Fruit fly (Drosophila melanogaster) whole organism, prepupa: ENCODE results near the gene ND-20L.

Experiments
- CG10669 ChIP-seq: fragments of 200-800 bp; sonication (Bioruptor generic); optimal IDR thresholded peaks from 3 replicates; lab custom pipeline; 2018; ENCODE audit warnings: missing biosample characterization, mild to moderate bottlenecking, missing genetic modification characterization, moderate library complexity
- CG11902 ChIP-seq: fragments of 200-800 bp; sonication (Bioruptor generic); optimal IDR thresholded peaks from 3 replicates; lab custom pipeline; 2016; ENCODE audit warnings: missing biosample characterization, missing genetic modification characterization
- CG15336 ChIP-seq: fragments of 200-800 bp; sonication (Bioruptor generic); IDR thresholded peaks from 2 replicates; pipeline ENCODE4 v1.3.6; 2022; ENCODE audit warnings: missing biosample characterization, missing genetic modification characterization
- CG1621 ChIP-seq: fragments of 200-800 bp; sonication (Bioruptor generic); optimal IDR thresholded peaks from 3 replicates; lab custom pipeline; 2018; ENCODE audit warnings: missing biosample characterization, mild to moderate bottlenecking, missing genetic modification characterization
- CG16779 ChIP-seq: fragments of 200-800 bp; sonication (Bioruptor generic); optimal IDR thresholded peaks from 3 replicates; lab custom pipeline; 2017; ENCODE audit warnings: missing biosample characterization, mild to moderate bottlenecking, missing genetic modification characterization
- CG31627 ChIP-seq: fragments of 200-800 bp; sonication (Bioruptor generic); optimal IDR thresholded peaks from 3 replicates; lab custom pipeline; 2016; ENCODE audit warnings: missing biosample characterization, missing genetic modification characterization
- CG32006 ChIP-seq: fragments of 200-800 bp; sonication (Bioruptor generic); optimal IDR thresholded peaks from 3 replicates; lab custom pipeline; 2017; ENCODE audit warnings: missing biosample characterization, mild to moderate bottlenecking, missing genetic modification characterization
- CG34406 ChIP-seq: fragments of 200-800 bp; sonication (Bioruptor generic); optimal IDR thresholded peaks from 3 replicates; lab custom pipeline; 2016; ENCODE audit warnings: missing biosample characterization, missing genetic modification characterization
- CG3919 ChIP-seq: fragments of 200-800 bp; sonication (Bioruptor generic); optimal IDR thresholded peaks from 3 replicates; lab custom pipeline; 2016; ENCODE audit warnings: missing biosample characterization, missing genetic modification characterization
- CG4318 ChIP-seq: fragments of 200-800 bp; sonication (Bioruptor generic); optimal IDR thresholded peaks from 3 replicates; lab custom pipeline; 2017; ENCODE audit warnings: missing biosample characterization, mild to moderate bottlenecking, missing genetic modification characterization
- CG6163 ChIP-seq: fragments of 200-800 bp; sonication (Bioruptor generic); IDR thresholded peaks from 3 replicates; pipeline ENCODE4 v1.3.6; 2022; ENCODE audit warnings: missing biosample characterization, missing genetic modification characterization
- CG6792 ChIP-seq: fragments of 200-800 bp; sonication (Bioruptor generic); optimal IDR thresholded peaks from 3 replicates; lab custom pipeline; 2016; ENCODE audit warnings: missing biosample characterization, missing genetic modification characterization
- CG6854 ChIP-seq: fragments of 200-800 bp; sonication (Bioruptor generic); optimal IDR thresholded peaks from 2 replicates; lab custom pipeline; 2017; ENCODE audit warnings: missing biosample characterization, mild to moderate bottlenecking, missing genetic modification characterization
- CG8119 ChIP-seq: fragments of 200-800 bp; sonication (Bioruptor generic); IDR thresholded peaks from 3 replicates; pipeline ENCODE4 v1.3.6; 2022; ENCODE audit warnings: missing biosample characterization, missing genetic modification characterization
- CG8632 ChIP-seq: fragments of 200-800 bp; sonication (Bioruptor generic); optimal IDR thresholded peaks from 3 replicates; lab custom pipeline; 2016; ENCODE audit warnings: missing biosample characterization, missing genetic modification characterization
- Eip75B ChIP-seq: fragments of 200-800 bp; sonication (Bioruptor generic); optimal IDR thresholded peaks from 3 replicates; lab custom pipeline; 2016; ENCODE audit warnings: missing biosample characterization, missing genetic modification characterization
- Eip78C ChIP-seq: fragments of 200-800 bp; sonication (Bioruptor generic); peaks from one replicate; lab custom pipeline; 2016; ENCODE audit warnings: missing biosample characterization, missing genetic modification characterization
- Ets21C ChIP-seq: fragments of 200-800 bp; sonication (Bioruptor generic); optimal IDR thresholded peaks from 3 replicates; lab custom pipeline; 2016; ENCODE audit warnings: missing biosample characterization, missing genetic modification characterization
- Ets96B ChIP-seq: fragments of 200-800 bp; optimal IDR thresholded peaks from 2 replicates; lab custom pipeline; 2019; ENCODE audit warnings: missing biosample characterization, mild to moderate bottlenecking, missing genetic modification characterization, moderate library complexity
- Hr39 ChIP-seq: fragments of 200-800 bp; sonication (Bioruptor generic); optimal IDR thresholded peaks from 2 replicates; lab custom pipeline; 2016; ENCODE audit warnings: missing biosample characterization, missing genetic modification characterization
- Met ChIP-seq: fragments of 200-800 bp; sonication (Bioruptor generic); optimal IDR thresholded peaks from 3 replicates; lab custom pipeline; 2016; ENCODE audit warnings: missing biosample characterization, missing genetic modification characterization
- OdsH ChIP-seq: fragments of 200-800 bp; sonication (Bioruptor generic); optimal IDR thresholded peaks from 3 replicates; lab custom pipeline; 2016; ENCODE audit warnings: missing biosample characterization, missing genetic modification characterization
- Sox102F ChIP-seq: fragments of 200-800 bp; sonication (Bioruptor generic); optimal IDR thresholded peaks from 2 replicates; lab custom pipeline; 2016; ENCODE audit warnings: missing biosample characterization, mild to moderate bottlenecking, missing genetic modification characterization
- Sox14 ChIP-seq: fragments of 200-800 bp; sonication (Bioruptor generic); optimal IDR thresholded peaks from 3 replicates; lab custom pipeline; 2016; ENCODE audit warnings: missing biosample characterization, missing genetic modification characterization
- Sox15 ChIP-seq: fragments of 200-800 bp; sonication (Bioruptor generic); optimal IDR thresholded peaks from 3 replicates; lab custom pipeline; 2016; ENCODE audit warnings: missing biosample characterization, missing genetic modification characterization
- achi ChIP-seq: fragments of 200-800 bp; sonication (Bioruptor generic); optimal IDR thresholded peaks from 3 replicates; lab custom pipeline; 2016; ENCODE audit warnings: missing biosample characterization, missing genetic modification characterization
- dsx ChIP-seq: fragments of 200-800 bp; optimal IDR thresholded peaks from 3 replicates; lab custom pipeline; 2019; ENCODE audit warnings: missing biosample characterization, mild to moderate bottlenecking, missing genetic modification characterization, moderate library complexity; ENCODE audit not compliant: poor library complexity, severe bottlenecking
- eg ChIP-seq: fragments of 200-800 bp; sonication (Bioruptor generic); IDR thresholded peaks from 3 replicates; pipeline ENCODE4 v1.3.6; 2022; ENCODE audit warnings: missing biosample characterization, missing genetic modification characterization
- esn ChIP-seq: fragments of 200-800 bp; sonication (Bioruptor generic); optimal IDR thresholded peaks from 2 replicates; lab custom pipeline; 2016; ENCODE audit warnings: missing biosample characterization, mild to moderate bottlenecking, missing genetic modification characterization, moderate library complexity
- fd59A ChIP-seq: fragments of 200-800 bp; sonication (Bioruptor generic); optimal IDR thresholded peaks from 2 replicates; lab custom pipeline; 2017; ENCODE audit warnings: missing biosample characterization, mild to moderate bottlenecking, missing genetic modification characterization, missing genetic modification reagents
- fd85E ChIP-seq: fragments of 200-800 bp; sonication (Bioruptor generic); optimal IDR thresholded peaks from 3 replicates; lab custom pipeline; 2016; ENCODE audit warnings: missing biosample characterization, missing genetic modification characterization
- fkh ChIP-seq: fragments of 200-800 bp; sonication (Bioruptor generic); optimal IDR thresholded peaks from 3 replicates; lab custom pipeline; 2017; ENCODE audit warnings: missing biosample characterization, mild to moderate bottlenecking, missing genetic modification characterization, moderate library complexity
- lz ChIP-seq: fragments of 200-800 bp; sonication (Bioruptor generic); optimal IDR thresholded peaks from 3 replicates; lab custom pipeline; 2016; ENCODE audit warnings: missing biosample characterization, missing genetic modification characterization
- net ChIP-seq: fragments of 200-800 bp; sonication (Bioruptor generic); optimal IDR thresholded peaks from 3 replicates; lab custom pipeline; 2016; ENCODE audit warnings: missing biosample characterization, missing genetic modification characterization
- spab ChIP-seq: fragments of 200-800 bp; sonication (Bioruptor generic); optimal IDR thresholded peaks from 2 replicates; lab custom pipeline; 2017; ENCODE audit warnings: missing biosample characterization, mild to moderate bottlenecking, missing genetic modification characterization, missing genetic modification reagents
- ss ChIP-seq, 2 experiments: fragments of 200-800 bp; sonication (Bioruptor generic); optimal IDR thresholded peaks; 2 replicates in 1 of 2; 3 replicates in 1 of 2; lab custom pipeline; 2017 to 2018; ENCODE audit warnings: mild to moderate bottlenecking in 2 of 2, missing biosample characterization in 2 of 2, missing genetic modification characterization in 2 of 2, moderate library complexity in 1 of 2
- svp ChIP-seq: fragments of 200-800 bp; sonication (Bioruptor generic); peaks from one replicate; lab custom pipeline; 2016; ENCODE audit warnings: missing biosample characterization, missing genetic modification characterization
- topi ChIP-seq: fragments of 200-800 bp; sonication (Bioruptor generic); optimal IDR thresholded peaks from 3 replicates; lab custom pipeline; 2016; ENCODE audit warnings: missing biosample characterization, missing genetic modification characterization
- vri ChIP-seq: fragments of 200-800 bp; sonication (Bioruptor generic); optimal IDR thresholded peaks from 3 replicates; lab custom pipeline; 2016; ENCODE audit warnings: missing biosample characterization, mild to moderate bottlenecking, missing genetic modification characterization

Gene ND-20L

DNA sequence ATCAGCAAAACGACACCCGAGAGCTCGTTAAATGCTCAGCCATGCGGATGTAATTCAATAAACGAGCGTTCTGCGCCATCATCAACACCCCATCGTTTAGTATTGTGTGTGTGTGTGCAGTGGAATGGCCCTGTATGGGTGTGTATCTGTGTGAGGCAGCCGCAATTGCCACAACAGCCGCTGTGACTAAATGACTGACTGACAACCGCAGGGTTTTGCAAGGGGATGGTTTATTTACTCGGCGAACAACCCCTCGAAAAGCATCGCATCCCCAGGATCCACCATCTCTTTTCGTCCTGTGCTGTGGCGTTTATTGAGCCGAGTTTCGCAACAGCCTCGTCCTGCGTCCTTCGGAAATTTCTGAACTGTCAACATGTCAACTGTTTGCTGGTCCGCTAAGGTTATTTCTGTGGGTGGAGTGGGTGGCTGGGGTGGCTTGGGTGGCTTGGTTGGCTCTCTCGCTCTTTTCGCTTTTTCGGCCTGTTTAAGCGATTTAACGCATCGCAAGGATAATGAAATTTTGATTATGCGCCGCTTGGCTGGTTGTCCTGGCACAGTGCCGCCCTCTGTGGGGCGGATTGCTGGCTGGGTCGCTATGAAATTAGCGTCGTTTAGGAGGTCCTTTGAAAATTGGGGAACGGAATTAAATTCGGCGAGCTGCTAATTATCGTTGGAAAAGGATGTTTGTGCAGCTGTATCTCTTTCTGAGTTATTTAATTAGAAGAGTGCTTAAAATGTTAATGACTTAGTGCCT is 37.5 kb downstream of the ND-20L start:
- TF ChIP-seq fkh (GFP tag; lab: Kevin White, UChicago) (peak; percentile 17), CG1621 (tag; lab: Kevin White, UChicago) (no peak), CG34406 (no peak), spab (no peak), CG11902 (GFP tag; lab: Kevin White, UChicago) (no peak)

- peak; percentile 4 for TF ChIP-seq Met (GFP tag; lab: Kevin White, UChicago)
- no peak for TF ChIP-seq OdsH (GFP tag; lab: Kevin White, UChicago)
- TF ChIP-seq CG3919 (GFP tag; lab: Kevin White, UChicago) = peak; percentile 39
- TF ChIP-seq Eip75B (GFP tag; lab: Kevin White, UChicago) = peak; percentile 11
- TF ChIP-seq dsx = peak; percentile 54
- TF ChIP-seq vri (GFP tag; lab: Kevin White, UChicago) = peak; percentile 31
- TF ChIP-seq Sox15 (GFP tag; lab: Kevin White, UChicago) = no peak
- TF ChIP-seq CG6163 (GFP tag; lab: Robert Waterston, UW) = peak; percentile 73
- peak; percentile 21 to 38 for TF ChIP-seq ss (GFP tag; optimal IDR thresholded peaks at IDR 0.05; lab: Kevin White, UChicago)
- TF ChIP-seq CG32006 (GFP tag; lab: Kevin White, UChicago) = peak; percentile 3
- TF ChIP-seq CG8632 = peak; percentile 0
- 0 out of 3 replicates have a peak, but pooled peaks have one; percentile 42 for TF ChIP-seq eg
- peak; percentile 7 for TF ChIP-seq CG6854
- peak; percentile 84 for TF ChIP-seq svp (GFP tag; lab: Kevin White, UChicago)
- no peak for TF ChIP-seq achi (GFP tag; lab: Kevin White, UChicago)
- peak; percentile 58 for TF ChIP-seq fkh (GFP tag; lab: Kevin White, UChicago)
- peak; percentile 8 for TF ChIP-seq esn (GFP tag; lab: Kevin White, UChicago)
- TF ChIP-seq Eip78C = peak; percentile 64
- no peak for TF ChIP-seq CG16779 (tag; lab: Kevin White, UChicago)
- TF ChIP-seq Ets21C (GFP tag; lab: Kevin White, UChicago) = no peak
- peak; percentile 3 for TF ChIP-seq topi (GFP tag; lab: Kevin White, UChicago)
- peak; percentile 52 for TF ChIP-seq CG1621 (tag; lab: Kevin White, UChicago)
- peak; percentile 4 for TF ChIP-seq net (GFP tag; lab: Kevin White, UChicago)
- no peak for TF ChIP-seq Ets96B (tag; lab: Kevin White, UChicago)
- TF ChIP-seq Sox102F (GFP tag; lab: Kevin White, UChicago) = peak; percentile 20
- peak; percentile 2 for TF ChIP-seq fd85E (GFP tag; lab: Kevin White, UChicago)
- TF ChIP-seq fd59A (GFP tag; lab: Kevin White, UChicago) = peak; percentile 4
- no peak for TF ChIP-seq CG4318 (GFP tag; lab: Kevin White, UChicago)
- TF ChIP-seq Sox14 = peak; percentile 15
- TF ChIP-seq lz = no peak
- no peak for TF ChIP-seq CG6792
Observed at dm6 chr3R:29556003-29556467, 40.5 kb downstream of the ND-20L start, which contains the start of gene Dr. Gene Dr (plus strand): TSS chr3R:29556386.

DNA sequence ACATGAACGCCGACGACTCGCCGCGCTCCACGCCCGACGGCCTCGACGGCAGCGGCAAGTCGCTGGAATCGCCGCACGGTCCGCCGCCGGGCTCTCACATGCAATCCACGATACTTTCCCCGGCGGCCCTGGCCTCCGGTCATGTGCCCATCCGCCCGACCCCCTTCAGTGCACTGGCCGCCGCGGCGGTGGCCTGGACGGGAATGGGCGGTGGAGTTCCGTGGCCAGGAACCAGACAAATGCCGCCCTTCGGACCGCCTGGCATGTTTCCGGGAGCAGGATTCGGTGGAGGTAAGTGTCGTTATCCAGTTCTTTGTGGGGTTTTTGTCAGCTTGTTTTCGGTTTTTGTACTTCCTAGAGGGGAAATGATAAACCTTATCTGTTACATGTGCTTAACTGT is 42.0 kb downstream of the ND-20L start:
- TF ChIP-seq Hr39 (GFP tag; lab: Kevin White, UChicago) (no peak), CG31627 (GFP tag; lab: Kevin White, UChicago) (no peak), svp (GFP tag; lab: Kevin White, UChicago) (no peak), CG15336 (no peak), CG6854 (no peak), dsx (no peak), CG32006 (GFP tag; lab: Kevin White, UChicago) (no peak), eg (no peak), CG10669 (GFP tag; lab: Kevin White, UChicago) (no peak), CG3919 (GFP tag; lab: Kevin White, UChicago) (no peak), CG8119 (GFP tag; lab: Robert Waterston, UW) (no peak), vri (GFP tag; lab: Kevin White, UChicago) (no peak)
